Fruit fly (Drosophila melanogaster): ENCODE data around the gene CG5973.

dm6 chr2L:7491902-7492301 is 54.6 kb downstream of the CG5973 start:
- TF ChIP-seq CTCF (optimal IDR thresholded peaks at IDR 0.05) (no peak), CG8478 (optimal IDR thresholded peaks at IDR 0.05) (no peak)

Measured in S2 (cell line).